Worm (Caenorhabditis elegans) whole organism, L3 larva: Measurements from ENCODE around the gene mig-6.

Source experiments
- ama-1 ChIP-seq: fragments of 150-350 bp; optimal IDR thresholded peaks from 2 replicates; lab custom pipeline; 2018
- egl-27 ChIP-seq: sonication (generic microtip); optimal IDR thresholded peaks from 4 replicates; lab custom pipeline; 2017; ENCODE audit warnings: missing biosample characterization, missing genetic modification reagents, missing genetic modification characterization
- elt-1 ChIP-seq: fragments of 150-350 bp; optimal IDR thresholded peaks from 2 replicates; lab custom pipeline; 2014; ENCODE audit warnings: missing biosample characterization, missing genetic modification characterization
- elt-3 ChIP-seq, 3 experiments: fragments of 150-350 bp in 1 of 3; sonication (generic microtip) in 2 of 3; optimal IDR thresholded peaks; 2 replicates in 2 of 3; 4 replicates in 1 of 3; lab custom pipeline; 2014 to 2017; ENCODE audit warnings: missing biosample characterization in 3 of 3, missing genetic modification characterization in 3 of 3
- fos-1 ChIP-seq: fragments of 150-350 bp; optimal IDR thresholded peaks from 2 replicates; lab custom pipeline; 2014; ENCODE audit warnings: missing biosample characterization, missing genetic modification characterization
- lsy-12 ChIP-seq: sonication (generic microtip); optimal IDR thresholded peaks from 2 replicates; lab custom pipeline; 2016; ENCODE audit warnings: mild to moderate bottlenecking, missing genetic modification characterization, missing compliant biosample characterization
- mdl-1 ChIP-seq: fragments of 150-350 bp; optimal IDR thresholded peaks from 2 replicates; lab custom pipeline; 2014; ENCODE audit warnings: missing biosample characterization, missing genetic modification characterization
- nhr-237 ChIP-seq: fragments of 150-350 bp; optimal IDR thresholded peaks from 2 replicates; lab custom pipeline; 2014; ENCODE audit warnings: missing biosample characterization, missing genetic modification characterization
- nhr-28 ChIP-seq: fragments of 150-350 bp; optimal IDR thresholded peaks from 2 replicates; lab custom pipeline; 2014; ENCODE audit warnings: missing biosample characterization, missing genetic modification characterization
- pqm-1 ChIP-seq: fragments of 150-350 bp; optimal IDR thresholded peaks from 2 replicates; lab custom pipeline; 2017; ENCODE audit warnings: missing biosample characterization, missing genetic modification characterization, inconsistent platforms
- sea-2 ChIP-seq: fragments of 150-350 bp; sonication (generic microtip); optimal IDR thresholded peaks from 4 replicates; lab custom pipeline; 2014; ENCODE audit warnings: missing biosample characterization, missing genetic modification reagents, missing genetic modification characterization
- tbx-2 ChIP-seq: sonication (generic microtip); optimal IDR thresholded peaks from 2 replicates; lab custom pipeline; 2016; ENCODE audit warnings: mild to moderate bottlenecking, missing genetic modification characterization, missing compliant biosample characterization

DNA sequence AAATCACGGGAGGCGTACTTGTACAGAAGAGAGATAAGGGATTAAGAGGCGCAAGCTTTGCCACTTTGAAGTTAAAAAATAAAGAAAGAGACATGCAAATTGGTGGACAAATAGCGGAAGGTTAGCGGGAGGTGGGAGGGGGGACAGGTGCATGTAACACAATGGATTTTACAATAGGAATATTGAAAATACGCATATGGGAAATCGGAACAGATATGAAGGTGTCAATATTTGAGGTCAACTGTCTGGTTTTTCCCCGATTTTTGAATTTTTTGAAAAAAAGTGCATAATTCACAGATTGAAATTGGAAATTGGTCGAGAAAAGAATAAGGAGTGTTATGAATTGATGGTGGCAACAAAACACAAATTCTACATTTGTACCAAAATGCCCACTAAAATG, 34.8 kb downstream of the mig-6 start, which contains the start of gene C37C3.17:
- TF ChIP-seq mdl-1 (tag; lab: Kevin White, UChicago): no peak
- no peak for TF ChIP-seq elt-3 (tag; optimal IDR thresholded peaks at IDR 0.05; lab: Kevin White, UChicago)
- TF ChIP-seq tbx-2 (tag; lab: Kevin White, UChicago): no peak
- no peak for TF ChIP-seq fos-1
- no peak for TF ChIP-seq nhr-28 (tag; lab: Kevin White, UChicago)
- TF ChIP-seq ama-1: no peak
- TF ChIP-seq pqm-1 (tag; lab: Kevin White, UChicago): no peak
- no peak for TF ChIP-seq nhr-237 (tag; lab: Kevin White, UChicago)
- TF ChIP-seq egl-27 (tag; lab: Kevin White, UChicago): no peak
- TF ChIP-seq elt-1 (tag; lab: Kevin White, UChicago): no peak
- no peak for TF ChIP-seq lsy-12 (tag; lab: Kevin White, UChicago)
- TF ChIP-seq sea-2 (GFP tag; lab: Kevin White, UChicago): no peak
